Fruit fly (Drosophila melanogaster) whole organism, embryonic: ENCODE data around the gene AspRS-m.

Source experiments
- Atf-2 ChIP-seq: fragments of 200-800 bp; sonication (Bioruptor generic); optimal IDR thresholded peaks from 2 replicates; lab custom pipeline; 2016; ENCODE audit warnings: missing biosample characterization, missing genetic modification characterization
- CG10321 ChIP-seq: fragments of 200-800 bp; sonication (Bioruptor generic); IDR thresholded peaks from 2 replicates; pipeline ENCODE4 v1.3.6; 2022; ENCODE audit warnings: missing biosample characterization, missing genetic modification characterization
- CG10654 ChIP-seq: fragments of 200-800 bp; sonication (Bioruptor generic); optimal IDR thresholded peaks from 2 replicates; lab custom pipeline; 2016; ENCODE audit warnings: missing biosample characterization, missing genetic modification characterization
- CG12391 ChIP-seq: fragments of 200-800 bp; sonication (Bioruptor generic); optimal IDR thresholded peaks from 3 replicates; lab custom pipeline; 2018; ENCODE audit warnings: missing biosample characterization, mild to moderate bottlenecking, missing genetic modification characterization, moderate library complexity
- CG14667 ChIP-seq: fragments of 200-800 bp; sonication (Bioruptor generic); IDR thresholded peaks from 2 replicates; pipeline ENCODE4 v1.3.6; 2022; ENCODE audit warnings: missing biosample characterization, missing genetic modification characterization
- CG14860 ChIP-seq: fragments of 200-800 bp; sonication (Bioruptor generic); IDR thresholded peaks from 3 replicates; pipeline ENCODE4 v1.3.6; 2022; ENCODE audit warnings: missing biosample characterization, missing genetic modification characterization; ENCODE audit not compliant: partially characterized antibody
- CG17186 ChIP-seq: fragments of 200-800 bp; sonication (Bioruptor generic); optimal IDR thresholded peaks from 3 replicates; lab custom pipeline; 2017; ENCODE audit warnings: missing biosample characterization, missing genetic modification reagents, missing genetic modification characterization
- CG17359 ChIP-seq: fragments of 200-800 bp; sonication (Bioruptor generic); optimal IDR thresholded peaks from 3 replicates; lab custom pipeline; 2018; ENCODE audit warnings: missing biosample characterization, mild to moderate bottlenecking, missing genetic modification characterization, moderate library complexity
- CG17612 ChIP-seq: fragments of 200-800 bp; sonication (Bioruptor generic); IDR thresholded peaks from 2 replicates; pipeline ENCODE4 v1.3.6; 2022; ENCODE audit warnings: missing biosample characterization, missing genetic modification characterization
- CG17802 ChIP-seq: fragments of 200-800 bp; sonication (Bioruptor generic); optimal IDR thresholded peaks from 2 replicates; lab custom pipeline; 2018; ENCODE audit warnings: missing biosample characterization, mild to moderate bottlenecking, missing genetic modification characterization, moderate library complexity
- CG18619 ChIP-seq: fragments of 200-800 bp; sonication (Bioruptor generic); optimal IDR thresholded peaks from 3 replicates; lab custom pipeline; 2017; ENCODE audit warnings: missing biosample characterization, mild to moderate bottlenecking, missing genetic modification characterization
- CG18764 ChIP-seq: fragments of 200-800 bp; sonication (Bioruptor generic); optimal IDR thresholded peaks from 3 replicates; lab custom pipeline; 2016; ENCODE audit warnings: missing biosample characterization, missing genetic modification characterization
- CG2199 ChIP-seq: fragments of 200-800 bp; sonication (Bioruptor generic); IDR thresholded peaks from 3 replicates; pipeline ENCODE4 v1.3.6; 2022; ENCODE audit warnings: missing biosample characterization, missing genetic modification characterization
- CG2712 ChIP-seq: fragments of 200-800 bp; optimal IDR thresholded peaks from 3 replicates; lab custom pipeline; 2019; ENCODE audit warnings: missing biosample characterization, mild to moderate bottlenecking, missing genetic modification characterization, moderate library complexity
- CG5180 ChIP-seq: fragments of 200-800 bp; sonication (Bioruptor generic); optimal IDR thresholded peaks from 3 replicates; lab custom pipeline; 2017; ENCODE audit warnings: missing biosample characterization, missing genetic modification characterization, mild to moderate bottlenecking, moderate library complexity, missing genetic modification reagents
- CG6175 ChIP-seq: fragments of 200-800 bp; sonication (Bioruptor generic); IDR thresholded peaks from 3 replicates; pipeline ENCODE4 v1.3.6; 2022; ENCODE audit warnings: missing biosample characterization, missing genetic modification characterization
- CG6854 ChIP-seq: fragments of 200-800 bp; sonication (Bioruptor generic); optimal IDR thresholded peaks from 3 replicates; lab custom pipeline; 2017; ENCODE audit warnings: missing biosample characterization, mild to moderate bottlenecking, missing genetic modification characterization
- CG7357 ChIP-seq: fragments of 200-800 bp; sonication (Bioruptor generic); IDR thresholded peaks from 3 replicates; pipeline ENCODE4 v1.3.6; 2022; ENCODE audit warnings: missing biosample characterization, missing genetic modification characterization
- CG8281 ChIP-seq: fragments of 200-800 bp; sonication (Bioruptor generic); optimal IDR thresholded peaks from 2 replicates; lab custom pipeline; 2018; ENCODE audit warnings: missing biosample characterization, mild to moderate bottlenecking, missing genetic modification characterization, moderate library complexity
- CG9932 ChIP-seq: fragments of 200-800 bp; sonication (Bioruptor generic); IDR thresholded peaks from 2 replicates; pipeline ENCODE4 v1.3.6; 2022; ENCODE audit warnings: missing biosample characterization, missing genetic modification characterization
- D19A ChIP-seq: fragments of 200-800 bp; optimal IDR thresholded peaks from 3 replicates; lab custom pipeline; 2019; ENCODE audit warnings: missing biosample characterization, mild to moderate bottlenecking, missing genetic modification characterization, moderate library complexity
- D19B ChIP-seq: fragments of 200-800 bp; sonication (Bioruptor generic); optimal IDR thresholded peaks from 2 replicates; lab custom pipeline; 2017; ENCODE audit warnings: missing biosample characterization, mild to moderate bottlenecking, missing genetic modification characterization
- Dref ChIP-seq: fragments of 200-800 bp; sonication (Bioruptor generic); IDR thresholded peaks from 2 replicates; pipeline ENCODE4 v1.3.6; 2022; ENCODE audit warnings: missing biosample characterization, missing genetic modification characterization
- Elba2 ChIP-seq: fragments of 200-800 bp; sonication (Bioruptor generic); optimal IDR thresholded peaks from 3 replicates; lab custom pipeline; 2016; ENCODE audit warnings: missing biosample characterization, missing genetic modification characterization
- Ets65A ChIP-seq: fragments of 200-800 bp; sonication (Bioruptor generic); peaks from one replicate; lab custom pipeline; 2016; ENCODE audit warnings: missing biosample characterization, missing genetic modification characterization
- Ets97D ChIP-seq: fragments of 200-800 bp; sonication (Bioruptor generic); optimal IDR thresholded peaks from 3 replicates; lab custom pipeline; 2016; ENCODE audit warnings: missing biosample characterization, missing genetic modification characterization
- Fer3 ChIP-seq: fragments of 200-800 bp; sonication (Bioruptor generic); optimal IDR thresholded peaks from 2 replicates; lab custom pipeline; 2018; ENCODE audit warnings: missing biosample characterization, mild to moderate bottlenecking, missing genetic modification characterization, moderate library complexity
- Gsc ChIP-seq: fragments of 200-800 bp; sonication (Bioruptor generic); IDR thresholded peaks from 2 replicates; pipeline ENCODE4 v1.3.6; 2022; ENCODE audit warnings: missing biosample characterization, missing genetic modification characterization
- Hmx ChIP-seq: fragments of 200-800 bp; sonication (Bioruptor generic); optimal IDR thresholded peaks from 2 replicates; lab custom pipeline; 2016; ENCODE audit warnings: missing biosample characterization, missing genetic modification characterization
- NFAT ChIP-seq: fragments of 200-800 bp; sonication (Bioruptor generic); IDR thresholded peaks from 2 replicates; pipeline ENCODE4 v1.3.6; 2022; ENCODE audit warnings: missing biosample characterization, missing genetic modification characterization
- Oli ChIP-seq: fragments of 200-800 bp; sonication (Bioruptor generic); optimal IDR thresholded peaks from 2 replicates; lab custom pipeline; 2018; ENCODE audit warnings: missing biosample characterization, mild to moderate bottlenecking, missing genetic modification characterization, moderate library complexity
- Spps ChIP-seq: fragments of 200-800 bp; sonication (Bioruptor generic); optimal IDR thresholded peaks from 2 replicates; lab custom pipeline; 2018; ENCODE audit warnings: missing biosample characterization, mild to moderate bottlenecking, missing genetic modification characterization
- ato ChIP-seq: fragments of 200-800 bp; sonication (Bioruptor generic); IDR thresholded peaks from 2 replicates; pipeline ENCODE4 v1.3.6; 2022; ENCODE audit warnings: missing biosample characterization, missing genetic modification characterization; ENCODE audit not compliant: partially characterized antibody
- cato ChIP-seq: fragments of 200-800 bp; sonication (Bioruptor generic); optimal IDR thresholded peaks from 2 replicates; lab custom pipeline; 2016; ENCODE audit warnings: missing biosample characterization, missing genetic modification characterization, borderline replicate concordance
- cg ChIP-seq: fragments of 200-800 bp; sonication (Bioruptor generic); optimal IDR thresholded peaks from 3 replicates; lab custom pipeline; 2019; ENCODE audit warnings: missing biosample characterization, mild to moderate bottlenecking, missing genetic modification characterization, moderate library complexity
- dpn ChIP-seq, 2 experiments: fragments of 200-800 bp; sonication (Bioruptor generic); optimal IDR thresholded peaks; 3 replicates each; lab custom pipeline; 2016; ENCODE audit warnings: missing biosample characterization in 2 of 2, missing genetic modification characterization in 2 of 2
- emc ChIP-seq: fragments of 200-800 bp; sonication (Bioruptor generic); optimal IDR thresholded peaks from 2 replicates; lab custom pipeline; 2016; ENCODE audit warnings: missing biosample characterization, missing genetic modification characterization
- fu2 ChIP-seq: fragments of 200-800 bp; sonication (Bioruptor generic); optimal IDR thresholded peaks from 2 replicates; lab custom pipeline; 2016; ENCODE audit warnings: missing biosample characterization, missing genetic modification characterization
- gro ChIP-seq: fragments of 200-800 bp; sonication (Bioruptor generic); optimal IDR thresholded peaks from 2 replicates; lab custom pipeline; 2016; ENCODE audit warnings: missing biosample characterization, missing genetic modification characterization
- lab ChIP-seq: fragments of 200-800 bp; sonication (Bioruptor generic); optimal IDR thresholded peaks from 3 replicates; lab custom pipeline; 2017; ENCODE audit warnings: missing biosample characterization, missing genetic modification characterization, mild to moderate bottlenecking, moderate library complexity, missing genetic modification reagents
- maf-S ChIP-seq: fragments of 200-800 bp; sonication (Bioruptor generic); optimal IDR thresholded peaks from 2 replicates; lab custom pipeline; 2016; ENCODE audit warnings: missing biosample characterization, missing genetic modification characterization
- phol ChIP-seq: fragments of 200-800 bp; sonication (Bioruptor generic); optimal IDR thresholded peaks from 3 replicates; lab custom pipeline; 2018; ENCODE audit warnings: missing biosample characterization, mild to moderate bottlenecking, missing genetic modification characterization, moderate library complexity
- pzg ChIP-seq: fragments of 200-800 bp; sonication (Bioruptor generic); optimal IDR thresholded peaks from 3 replicates; lab custom pipeline; 2018; ENCODE audit warnings: missing biosample characterization, mild to moderate bottlenecking, missing genetic modification characterization, moderate library complexity
- sc ChIP-seq, 3 experiments: fragments of >200 bp in 2 of 3; fragments of 200-800 bp in 1 of 3; sonication (Bioruptor generic) in 1 of 3; optimal IDR thresholded peaks; 2 replicates in 2 of 3; 3 replicates in 1 of 3; lab custom pipeline; 2017; ENCODE audit warnings: mild to moderate bottlenecking in 1 of 3, missing biosample characterization in 1 of 3, missing genetic modification characterization in 1 of 3, missing genetic modification reagents in 1 of 3
- seq ChIP-seq: fragments of 200-800 bp; sonication (Bioruptor generic); IDR thresholded peaks from 2 replicates; pipeline ENCODE4 v1.3.6; 2022; ENCODE audit warnings: missing biosample characterization, missing genetic modification characterization
- shn ChIP-seq: fragments of 200-800 bp; sonication (Bioruptor generic); optimal IDR thresholded peaks from 3 replicates; lab custom pipeline; 2016; ENCODE audit warnings: missing biosample characterization, missing genetic modification characterization
- sug ChIP-seq: fragments of 200-800 bp; optimal IDR thresholded peaks from 2 replicates; lab custom pipeline; 2019; ENCODE audit warnings: missing biosample characterization, mild to moderate bottlenecking, missing genetic modification characterization, moderate library complexity
- tgo ChIP-seq: fragments of 200-800 bp; sonication (Bioruptor generic); IDR thresholded peaks from 3 replicates; pipeline ENCODE4 v1.3.6; 2022; ENCODE audit warnings: missing biosample characterization, missing genetic modification characterization
- ttk ChIP-seq: fragments of 200-800 bp; sonication (Bioruptor generic); IDR thresholded peaks from 2 replicates; pipeline ENCODE4 v2.1.2; 2022; ENCODE audit warnings: missing biosample characterization, missing genetic modification characterization
- wek ChIP-seq: fragments of 200-800 bp; sonication (Bioruptor generic); optimal IDR thresholded peaks from 3 replicates; lab custom pipeline; 2018; ENCODE audit warnings: missing biosample characterization, mild to moderate bottlenecking, missing genetic modification characterization, moderate library complexity
- zfh2 ChIP-seq: fragments of 200-800 bp; sonication (Bioruptor generic); optimal IDR thresholded peaks from 2 replicates; lab custom pipeline; 2016; ENCODE audit warnings: missing biosample characterization, missing genetic modification characterization

AspRS-m gene

dm6 chr2L:16868897-16869324 lies 42.0 kb downstream of the AspRS-m start (continued):
- TF ChIP-seq ttk (GFP tag; lab: Robert Waterston, UW): peak; percentile 71
- TF ChIP-seq CG10654 (GFP tag; lab: Kevin White, UChicago): no peak
- peak; percentile 15 for TF ChIP-seq CG5180 (GFP tag; lab: Kevin White, UChicago)
- TF ChIP-seq zfh2 (GFP tag; lab: Kevin White, UChicago): no peak
- no peak for TF ChIP-seq wek (GFP tag; lab: Kevin White, UChicago)
- TF ChIP-seq CG6175 (GFP tag; lab: Robert Waterston, UW): no peak
- no peak for TF ChIP-seq CG17186 (GFP tag; lab: Kevin White, UChicago)
- no peak for TF ChIP-seq CG18764 (GFP tag; lab: Kevin White, UChicago)
- TF ChIP-seq sc (optimal IDR thresholded peaks at IDR 0.05; lab: Kevin White, UChicago): no peak
- TF ChIP-seq sc (GFP tag; optimal IDR thresholded peaks at IDR 0.05; lab: Kevin White, UChicago): peak; percentile 20
- TF ChIP-seq CG2712: peak; percentile 72
- TF ChIP-seq Spps (tag; lab: Kevin White, UChicago): no peak
- no peak for TF ChIP-seq Dref (GFP tag; lab: Robert Waterston, UW)
- TF ChIP-seq ato (GFP tag; lab: Robert Waterston, UW): no peak
- TF ChIP-seq CG12391 (tag; lab: Kevin White, UChicago): peak; percentile 62
- TF ChIP-seq Fer3 (tag; lab: Kevin White, UChicago): peak; percentile 19
- no peak for TF ChIP-seq CG17612 (GFP tag; lab: Robert Waterston, UW)
- peak; percentile 45 for TF ChIP-seq D19A (tag; lab: Kevin White, UChicago)
- TF ChIP-seq fu2 (GFP tag; lab: Kevin White, UChicago): no peak
- TF ChIP-seq lab (GFP tag; lab: Kevin White, UChicago): peak; percentile 49
- peak; percentile 29; the same call in 1 of the 2 replicates for TF ChIP-seq CG14667
- no peak for TF ChIP-seq Elba2 (GFP tag; lab: Kevin White, UChicago)
- no peak for TF ChIP-seq D19B (GFP tag; lab: Kevin White, UChicago)
- TF ChIP-seq NFAT (GFP tag; lab: Robert Waterston, UW): no peak
- no peak for TF ChIP-seq gro (GFP tag; lab: Kevin White, UChicago)
- TF ChIP-seq Ets97D (GFP tag; lab: Kevin White, UChicago): no peak
- no peak; the same call in 1 of the 2 replicates for TF ChIP-seq seq (GFP tag; lab: Robert Waterston, UW)
- no peak for TF ChIP-seq CG17802 (tag; lab: Kevin White, UChicago)
- peak; percentile 57 for TF ChIP-seq phol (tag; lab: Kevin White, UChicago)
- TF ChIP-seq CG17359 (tag; lab: Kevin White, UChicago): peak; percentile 49
- no peak for TF ChIP-seq pzg
- TF ChIP-seq maf-S (GFP tag; lab: Kevin White, UChicago): no peak
- TF ChIP-seq CG9932 (GFP tag; lab: Robert Waterston, UW): peak; percentile 39; the same call in 1 of the 2 replicates
- TF ChIP-seq cato (GFP tag; lab: Kevin White, UChicago): no peak
- no peak for TF ChIP-seq cg (GFP tag; lab: Kevin White, UChicago)
- peak; percentile 61 for TF ChIP-seq Oli
- TF ChIP-seq tgo (GFP tag; lab: Robert Waterston, UW): peak; percentile 57
- TF ChIP-seq CG6854: no peak
- TF ChIP-seq Hmx (GFP tag; lab: Kevin White, UChicago): no peak
- TF ChIP-seq CG18619 (GFP tag; lab: Kevin White, UChicago): peak; percentile 55
- no peak for TF ChIP-seq CG10321 (GFP tag; lab: Robert Waterston, UW)
- no peak for TF ChIP-seq emc (GFP tag; lab: Kevin White, UChicago)
- TF ChIP-seq CG14860 (GFP tag; lab: Robert Waterston, UW): no peak
- peak in 1 of 2 experiments; percentile 23 for TF ChIP-seq dpn (GFP tag; optimal IDR thresholded peaks at IDR 0.05; lab: Kevin White, UChicago)
- no peak for TF ChIP-seq CG2199
- no peak for TF ChIP-seq Gsc (GFP tag; lab: Robert Waterston, UW)
- TF ChIP-seq shn (GFP tag; lab: Kevin White, UChicago): no peak
- TF ChIP-seq CG8281 (tag; lab: Kevin White, UChicago): no peak
- peak; percentile 80 for TF ChIP-seq Ets65A
- no peak for TF ChIP-seq Atf-2
- no peak for TF ChIP-seq sug (tag; lab: Kevin White, UChicago)
- TF ChIP-seq CG7357 (GFP tag; lab: Robert Waterston, UW): peak; percentile 52; the same call in 1 of the 3 replicates
